Worm (Caenorhabditis elegans): ENCODE measurements around the gene daf-18.

The daf-18 gene

ce11 chrIV:427100-427908 lies 2.3 kb upstream of the daf-18 start (continued):
- TF ChIP-seq nfya-1 (tag; optimal IDR thresholded peaks at IDR 0.05; ENCODE audit: borderline replicate concordance, insufficient read depth) (no peak), lin-26 (GFP tag; IDR thresholded peaks at IDR 0.05) (peak; percentile 65; the same call in 1 of the 2 replicates), aptf-3 (GFP tag; IDR thresholded peaks at IDR 0.05) (no peak), madf-10 (tag; optimal IDR thresholded peaks at IDR 0.05) (no peak), madf-3 (GFP tag; IDR thresholded peaks at IDR 0.05) (peak; percentile 66; the same call in 1 of the 2 replicates)

- TF ChIP-seq lin-26 (GFP tag; IDR thresholded peaks at IDR 0.05) (no peak), egrh-3 (GFP tag; IDR thresholded peaks at IDR 0.05) (peak; percentile 95), zfh-2 (GFP tag; conservative IDR thresholded peaks at IDR 0.05) (peak; percentile 81)
Measured at ce11 chrIV:426597-426996, 1.6 kb upstream of the daf-18 start.

ce11 chrIV:425995-426394 lies 1.0 kb upstream of the daf-18 start, which contains the start of gene garr-1:
garr-1 (plus strand) TSS chrIV:426168.
- no peak for TF ChIP-seq D2030.7 (GFP tag; IDR thresholded peaks at IDR 0.05)
- no peak for TF ChIP-seq Y53F4B.3 (GFP tag; IDR thresholded peaks at IDR 0.05)
- TF ChIP-seq egrh-3 (GFP tag; IDR thresholded peaks at IDR 0.05): peak; percentile 68; the same call in 1 of the 2 replicates
- TF ChIP-seq F55B11.4 (tag; optimal IDR thresholded peaks at IDR 0.05; ENCODE audit: borderline replicate concordance, insufficient read depth): no peak

ce11 chrIV:425546-425945 lies 569 bp upstream of the daf-18 start:
- no peak for TF ChIP-seq hrde-1 (tag; optimal IDR thresholded peaks at IDR 0.05; ENCODE audit: borderline replicate concordance)
- TF ChIP-seq lin-40 (tag; optimal IDR thresholded peaks at IDR 0.05): no peak
- TF ChIP-seq pbrm-1 (GFP tag; IDR thresholded peaks at IDR 0.05): 0 out of 2 replicates have a peak, but pooled peaks have one; percentile 20
- TF ChIP-seq sdz-38 (tag; optimal IDR thresholded peaks at IDR 0.05): no peak
- no peak for TF ChIP-seq C06A6.2 (GFP tag; conservative IDR thresholded peaks at IDR 0.05)
- no peak for TF ChIP-seq pha-4 (tag; optimal IDR thresholded peaks at IDR 0.05)
- TF ChIP-seq hlh-26 (GFP tag; conservative IDR thresholded peaks at IDR 0.05): no peak
- TF ChIP-seq F37B4.10 (GFP tag; IDR thresholded peaks at IDR 0.05): no peak
- no peak for TF ChIP-seq madf-10 (tag; optimal IDR thresholded peaks at IDR 0.05)
- no peak for TF ChIP-seq ama-1 (optimal IDR thresholded peaks at IDR 0.05)
- no peak for TF ChIP-seq ama-1 (GFP tag; optimal IDR thresholded peaks at IDR 0.05)
- TF ChIP-seq zfh-2 (GFP tag; conservative IDR thresholded peaks at IDR 0.05): no peak
- no peak for TF ChIP-seq ceh-100 (GFP tag; IDR thresholded peaks at IDR 0.05)
- peak; percentile 27 for TF ChIP-seq tbp1 (GFP tag; optimal IDR thresholded peaks at IDR 0.05)
- TF ChIP-seq F52B5.7 (tag; optimal IDR thresholded peaks at IDR 0.05): no peak
- TF ChIP-seq lin-26 (GFP tag; IDR thresholded peaks at IDR 0.05): no peak
- TF ChIP-seq F57A8.1 (GFP tag; optimal IDR thresholded peaks at IDR 0.05): no peak
- TF ChIP-seq Y53G8AR.9 (GFP tag; conservative IDR thresholded peaks at IDR 0.05): no peak
- peak; percentile 31; the same call in 1 of the 2 replicates for TF ChIP-seq hmg-1.2 (GFP tag; IDR thresholded peaks at IDR 0.05)
- no peak for TF ChIP-seq K12H6.12 (tag; optimal IDR thresholded peaks at IDR 0.05)
- TF ChIP-seq attf-3 (GFP tag; conservative IDR thresholded peaks at IDR 0.05): no peak
- no peak for TF ChIP-seq nhr-90 (tag; optimal IDR thresholded peaks at IDR 0.05)
- TF ChIP-seq snpc-1.3 (tag; optimal IDR thresholded peaks at IDR 0.05; ENCODE audit: insufficient read depth): peak; percentile 31
- no peak for TF ChIP-seq unc-62 (GFP tag; optimal IDR thresholded peaks at IDR 0.05)
- TF ChIP-seq F22D6.2 (tag; optimal IDR thresholded peaks at IDR 0.05): no peak
- no peak for TF ChIP-seq atf-7 (tag; optimal IDR thresholded peaks at IDR 0.05)
- TF ChIP-seq chd-7 (tag; optimal IDR thresholded peaks at IDR 0.05): no peak
- no peak for TF ChIP-seq T07F8.4 (tag; optimal IDR thresholded peaks at IDR 0.05)
- no peak for TF ChIP-seq cebp-1 (GFP tag; IDR thresholded peaks at IDR 0.05)
- TF ChIP-seq cebp-1 (tag; optimal IDR thresholded peaks at IDR 0.05): no peak
- no peak for TF ChIP-seq mxl-1 (tag; optimal IDR thresholded peaks at IDR 0.05)
- TF ChIP-seq ztf-18 (tag; optimal IDR thresholded peaks at IDR 0.05): no peak
- no peak for TF ChIP-seq bed-2 (GFP tag; IDR thresholded peaks at IDR 0.05)
- TF ChIP-seq F33H1.4 (GFP tag; IDR thresholded peaks at IDR 0.05): peak; percentile 87
- TF ChIP-seq Y56A3A.18 (GFP tag; IDR thresholded peaks at IDR 0.05): no peak
- no peak for TF ChIP-seq madf-3 (GFP tag; IDR thresholded peaks at IDR 0.05)
